Worm (Caenorhabditis elegans) whole organism, L1 larva: ENCODE results near the gene Y17G9B.2.

Experiments used
- C16A3.4 ChIP-seq: fragments of 150-350 bp; optimal IDR thresholded peaks from 2 replicates; lab custom pipeline; 2014; ENCODE audit warnings: missing biosample characterization, missing genetic modification characterization
- F16B12.6 ChIP-seq: fragments of 150-350 bp; optimal IDR thresholded peaks from 2 replicates; lab custom pipeline; 2014; ENCODE audit warnings: missing biosample characterization, missing genetic modification characterization
- alr-1 ChIP-seq: fragments of 200-800 bp; sonication (Bioruptor generic); optimal IDR thresholded peaks from 2 replicates; lab custom pipeline; 2018; ENCODE audit warnings: borderline replicate concordance, mild to moderate bottlenecking, missing genetic modification characterization, missing compliant biosample characterization
- aly-2 ChIP-seq: fragments of 150-350 bp; optimal IDR thresholded peaks from 2 replicates; lab custom pipeline; 2014; ENCODE audit warnings: missing biosample characterization, missing genetic modification characterization
- blmp-1 ChIP-seq: fragments of 150-350 bp; optimal IDR thresholded peaks from 2 replicates; lab custom pipeline; 2014; ENCODE audit warnings: missing biosample characterization, missing genetic modification characterization
- ceh-90 ChIP-seq: sonication (generic microtip); optimal IDR thresholded peaks from 2 replicates; lab custom pipeline; 2016; ENCODE audit warnings: missing genetic modification characterization, missing compliant biosample characterization
- dpl-1 ChIP-seq, 3 experiments: fragments of 150-350 bp in 2 of 3; sonication (generic microtip) in 1 of 3; optimal IDR thresholded peaks; 2 replicates each; lab custom pipeline; 2014 to 2017; ENCODE audit warnings: missing biosample characterization in 3 of 3, missing genetic modification characterization in 3 of 3, missing genetic modification reagents in 3 of 3
- dsc-1 ChIP-seq: sonication (generic microtip); optimal IDR thresholded peaks from 2 replicates; lab custom pipeline; 2016; ENCODE audit warnings: mild to moderate bottlenecking, missing genetic modification characterization, missing compliant biosample characterization
- efl-1 ChIP-seq, 4 experiments: fragments of 150-350 bp; optimal IDR thresholded peaks in 3 of 4; peaks in 1 of 4; 1 replicate in 1 of 4; 2 replicates in 3 of 4; lab custom pipeline; 2014; ENCODE audit warnings: missing biosample characterization in 2 of 4, missing genetic modification characterization in 2 of 4, missing genetic modification reagents in 2 of 4
- efl-3 ChIP-seq: fragments of 200-800 bp; sonication (Bioruptor generic); optimal IDR thresholded peaks from 2 replicates; lab custom pipeline; 2018; ENCODE audit warnings: mild to moderate bottlenecking, missing genetic modification characterization, missing compliant biosample characterization
- elt-3 ChIP-seq, 6 experiments: fragments of 150-350 bp in 1 of 6; sonication (generic microtip); optimal IDR thresholded peaks; 2 replicates each; lab custom pipeline; 2017 to 2018; ENCODE audit warnings: missing biosample characterization in 6 of 6, missing genetic modification characterization in 6 of 6, inconsistent platforms in 1 of 6
- fkh-10 ChIP-seq: sonication (generic microtip); optimal IDR thresholded peaks from 2 replicates; lab custom pipeline; 2017; ENCODE audit warnings: missing biosample characterization, missing genetic modification reagents, missing genetic modification characterization
- lin-13 ChIP-seq: fragments of 150-350 bp; optimal IDR thresholded peaks from 2 replicates; lab custom pipeline; 2014; ENCODE audit warnings: missing biosample characterization, missing genetic modification reagents, missing genetic modification characterization
- lin-15B ChIP-seq: fragments of 150-350 bp; sonication (generic microtip); optimal IDR thresholded peaks from 3 replicates; lab custom pipeline; 2014; ENCODE audit warnings: missing biosample characterization, missing genetic modification characterization
- lin-35 ChIP-seq, 2 experiments: fragments of 150-350 bp; optimal IDR thresholded peaks; 2 replicates each; lab custom pipeline; 2014; ENCODE audit warnings: missing biosample characterization in 2 of 2, missing genetic modification characterization in 2 of 2, missing genetic modification reagents in 2 of 2
- lir-3 ChIP-seq: sonication (generic microtip); optimal IDR thresholded peaks from 2 replicates; lab custom pipeline; 2016; ENCODE audit warnings: mild to moderate bottlenecking, missing genetic modification characterization, moderate library complexity, missing compliant biosample characterization; ENCODE audit not compliant: poor library complexity
- lsy-2 ChIP-seq, 2 experiments: fragments of 150-350 bp; optimal IDR thresholded peaks; 2 replicates each; lab custom pipeline; 2014; ENCODE audit warnings: missing biosample characterization in 2 of 2, missing genetic modification characterization in 2 of 2
- mef-2 ChIP-seq: fragments of 150-350 bp; optimal IDR thresholded peaks from 2 replicates; lab custom pipeline; 2014; ENCODE audit warnings: missing biosample characterization, missing genetic modification characterization
- mep-1 ChIP-seq: fragments of 150-350 bp; optimal IDR thresholded peaks from 2 replicates; lab custom pipeline; 2014; ENCODE audit warnings: missing biosample characterization, missing genetic modification characterization
- nhr-19 ChIP-seq: fragments of 200-800 bp; sonication (Bioruptor generic); conservative IDR thresholded peaks from 2 replicates; pipeline ENCODE4 v1.3.6; 2022; ENCODE audit warnings: missing genetic modification characterization, missing compliant biosample characterization
- nhr-20 ChIP-seq: sonication (generic microtip); optimal IDR thresholded peaks from 2 replicates; lab custom pipeline; 2016; ENCODE audit warnings: mild to moderate bottlenecking, missing genetic modification characterization, missing compliant biosample characterization
- nhr-85 ChIP-seq: sonication (generic microtip); peaks from one replicate; lab custom pipeline; 2016; ENCODE audit warnings: missing genetic modification characterization, inconsistent platforms, missing compliant biosample characterization
- pax-3 ChIP-seq: fragments of 200-800 bp; sonication (Bioruptor generic); optimal IDR thresholded peaks from 2 replicates; lab custom pipeline; 2018; ENCODE audit warnings: mild to moderate bottlenecking, missing genetic modification characterization, moderate library complexity, missing compliant biosample characterization
- pqm-1 ChIP-seq: sonication (generic microtip); optimal IDR thresholded peaks from 3 replicates; lab custom pipeline; 2017; ENCODE audit warnings: missing biosample characterization, missing genetic modification characterization
- rnt-1 ChIP-seq: sonication (generic microtip); optimal IDR thresholded peaks from 2 replicates; lab custom pipeline; 2016; ENCODE audit warnings: mild to moderate bottlenecking, missing genetic modification characterization, moderate library complexity, missing compliant biosample characterization
- skn-1 ChIP-seq: fragments of 150-350 bp; optimal IDR thresholded peaks from 2 replicates; lab custom pipeline; 2014; ENCODE audit warnings: missing biosample characterization, missing genetic modification characterization
- snu-23 ChIP-seq: sonication (generic microtip); optimal IDR thresholded peaks from 2 replicates; lab custom pipeline; 2016; ENCODE audit warnings: missing genetic modification characterization, missing compliant biosample characterization
- swsn-7 ChIP-seq: sonication (generic microtip); optimal IDR thresholded peaks from 2 replicates; lab custom pipeline; 2016; ENCODE audit warnings: missing genetic modification characterization, missing compliant biosample characterization
- tbx-2 ChIP-seq: sonication (generic microtip); optimal IDR thresholded peaks from 2 replicates; lab custom pipeline; 2016; ENCODE audit warnings: missing genetic modification characterization, missing compliant biosample characterization
- unc-30 ChIP-seq: sonication (generic microtip); optimal IDR thresholded peaks from 2 replicates; lab custom pipeline; 2017; ENCODE audit warnings: missing biosample characterization, missing genetic modification characterization
- xbp-1 ChIP-seq: sonication (generic microtip); optimal IDR thresholded peaks from 2 replicates; lab custom pipeline; 2016; ENCODE audit warnings: missing genetic modification characterization, missing compliant biosample characterization
- zip-4 ChIP-seq: fragments of 200-800 bp; sonication (Bioruptor generic); optimal IDR thresholded peaks from 2 replicates; lab custom pipeline; 2018; ENCODE audit warnings: mild to moderate bottlenecking, missing genetic modification characterization, moderate library complexity, missing compliant biosample characterization

Y17G9B.2 gene

DNA sequence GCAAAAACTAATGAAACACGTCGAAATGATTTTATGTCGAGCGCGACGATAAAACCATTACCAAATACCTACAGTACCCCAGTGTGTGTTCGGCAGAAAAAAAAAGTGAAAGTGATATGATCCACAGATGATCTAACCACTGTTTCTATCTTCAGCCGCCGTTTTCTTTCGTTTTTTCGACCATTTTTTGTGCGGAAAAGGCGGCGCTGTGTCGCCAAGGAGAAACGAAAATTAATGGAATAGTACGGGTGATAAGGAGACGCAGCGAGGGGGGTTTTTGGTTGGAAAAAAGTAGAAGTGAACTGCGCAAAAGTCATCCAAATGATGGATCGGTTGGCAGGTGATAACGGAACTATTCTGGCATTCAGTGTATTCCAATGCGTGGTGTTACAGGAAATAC lies 31.2 kb downstream of the Y17G9B.2 start:
- TF ChIP-seq elt-3 (tag; optimal IDR thresholded peaks at IDR 0.05; lab: Kevin White, UChicago): peak in 1 of 6 experiments; percentile 3
- no peak for TF ChIP-seq lin-13 (GFP tag; lab: Kevin White, UChicago)
- peak; percentile 91 for TF ChIP-seq blmp-1

ce11 chrIV:4799114-4799513 lies 35.2 kb downstream of the Y17G9B.2 start, which contains the start of gene eor-1:
Gene eor-1, minus strand, starts transcription at chrIV:4799178.
- 0 out of 2 replicates have a peak, but pooled peaks have one; percentile 2 for TF ChIP-seq nhr-19 (GFP tag; lab: Robert Waterston, UW)
- peak; percentile 49 to 77 for TF ChIP-seq lsy-2 (tag; optimal IDR thresholded peaks at IDR 0.05; lab: Kevin White, UChicago)
- TF ChIP-seq pqm-1 (tag; lab: Kevin White, UChicago): no peak
- peak; percentile 41 for TF ChIP-seq xbp-1
- TF ChIP-seq swsn-7 (tag; lab: Kevin White, UChicago): peak; percentile 13
- TF ChIP-seq nhr-85 (tag; lab: Kevin White, UChicago): peak; percentile 67
- TF ChIP-seq rnt-1 (tag; lab: Kevin White, UChicago): peak; percentile 17
- TF ChIP-seq efl-1 (optimal IDR thresholded peaks at IDR 0.05; lab: Kevin White, UChicago): peak; percentile 42 to 55
- peak; percentile 6 to 50 for TF ChIP-seq efl-1 (GFP tag; optimal IDR thresholded peaks at IDR 0.05 in 1 of 2; lab: Kevin White, UChicago)
- TF ChIP-seq nhr-20 (tag; lab: Kevin White, UChicago): peak; percentile 41
- TF ChIP-seq zip-4: no peak
- TF ChIP-seq snu-23 (GFP tag; lab: Kevin White, UChicago): peak; percentile 62
- no peak for TF ChIP-seq lin-13 (GFP tag; lab: Kevin White, UChicago)
- TF ChIP-seq unc-30 (tag; lab: Kevin White, UChicago): no peak
- TF ChIP-seq mep-1: no peak
- TF ChIP-seq lin-35 (GFP tag; optimal IDR thresholded peaks at IDR 0.05; lab: Kevin White, UChicago): peak; percentile 59 to 67
- TF ChIP-seq F16B12.6 (tag; lab: Kevin White, UChicago): peak; percentile 14
- peak; percentile 32 for TF ChIP-seq C16A3.4
- peak; percentile 26 for TF ChIP-seq tbx-2 (tag; lab: Kevin White, UChicago)
- no peak for TF ChIP-seq ceh-90 (tag; lab: Kevin White, UChicago)
- TF ChIP-seq dsc-1: peak; percentile 26
- peak; percentile 20 for TF ChIP-seq skn-1 (tag; lab: Kevin White, UChicago)
- TF ChIP-seq aly-2 (tag; lab: Kevin White, UChicago): peak; percentile 3
- TF ChIP-seq lin-15B (tag; lab: Kevin White, UChicago): peak; percentile 30
- peak; percentile 16 for TF ChIP-seq lir-3
- TF ChIP-seq dpl-1 (GFP tag; optimal IDR thresholded peaks at IDR 0.05; lab: Kevin White, UChicago): peak; percentile 15 to 69 (median 22)

- TF ChIP-seq mep-1 (no peak), pax-3 (no peak), mef-2 (tag; lab: Kevin White, UChicago) (no peak)
Measured at ce11 chrIV:4802494-4802893, 38.5 kb downstream of the Y17G9B.2 start, which contains the start of gene dpf-7. Gene dpf-7, minus strand, starts transcription at chrIV:4802594.

- TF ChIP-seq dsc-1 (no peak), nhr-85 (tag; lab: Kevin White, UChicago) (peak; percentile 10)
- TF ChIP-seq, all 84 proteins: peak for 1
Measured at ce11 chrIV:4806486-4806885, 42.5 kb downstream of the Y17G9B.2 start, which contains the start of gene dpf-5. Gene dpf-5, minus strand, starts transcription at chrIV:4806586.

- TF ChIP-seq alr-1 (tag; lab: Kevin White, UChicago) (no peak), nhr-85 (tag; lab: Kevin White, UChicago) (no peak)
Measured at ce11 chrIV:4807219-4807618, 43.3 kb downstream of the Y17G9B.2 start, which contains the start of gene H06H21.11. Gene H06H21.11, minus strand, starts transcription at chrIV:4807319.

ce11 chrIV:4809397-4809796 lies 45.5 kb downstream of the Y17G9B.2 start, which contains the start of gene ubxn-6:
Gene ubxn-6, minus strand, starts transcription at chrIV:4809497.
- TF ChIP-seq efl-3 (GFP tag; lab: Kevin White, UChicago) (no peak), fkh-10 (GFP tag; lab: Kevin White, UChicago) (no peak)
